Worm (Caenorhabditis elegans): Measurements from ENCODE around the gene B0024.4.

B0024.4 gene

DNA sequence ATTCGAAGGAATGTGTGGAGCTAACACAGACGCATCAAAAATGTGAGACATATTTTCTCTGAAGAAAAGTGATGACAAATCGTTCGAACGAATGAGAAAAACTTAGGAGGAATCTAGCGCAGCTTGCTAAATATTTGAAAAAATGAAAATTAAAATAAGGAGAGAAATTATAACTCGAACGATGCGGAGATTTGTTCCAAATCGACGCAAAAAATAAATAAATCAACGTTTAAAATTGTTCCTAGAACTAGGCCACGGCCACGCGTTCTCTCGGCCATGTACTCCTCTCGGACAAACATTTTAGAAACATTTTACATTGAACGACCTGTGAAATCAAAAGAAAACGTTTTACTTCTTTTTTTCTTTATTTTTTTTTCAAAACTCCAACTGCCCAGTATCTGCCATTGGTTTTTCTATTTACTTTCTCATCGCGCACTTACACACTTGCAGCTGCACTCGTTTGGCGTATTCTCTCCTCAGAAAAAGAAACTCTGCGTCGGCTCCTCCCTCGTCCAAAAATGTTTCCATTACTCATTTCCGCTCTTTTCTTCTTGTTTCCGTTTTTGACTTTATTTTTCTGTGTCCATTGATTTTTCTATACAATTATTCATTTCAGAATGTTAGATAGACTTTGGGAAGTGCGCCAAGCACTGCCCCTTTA lies 23.0 kb downstream of the B0024.4 start, which contains the start of the genes gna-1 and B0024.13 (continued):
- TF ChIP-seq dmd-4 (tag; optimal IDR thresholded peaks at IDR 0.05): no peak
- no peak for TF ChIP-seq elt-3 (tag; optimal IDR thresholded peaks at IDR 0.05)
- TF ChIP-seq nhr-12 (tag; optimal IDR thresholded peaks at IDR 0.05): no peak
- TF ChIP-seq sma-9 (GFP tag; optimal IDR thresholded peaks at IDR 0.05): peak; percentile 86
- TF ChIP-seq sma-9 (tag; optimal IDR thresholded peaks at IDR 0.05): no peak
- TF ChIP-seq R02D3.7 (tag; optimal IDR thresholded peaks at IDR 0.05): no peak
- no peak for TF ChIP-seq ztf-4 (tag; optimal IDR thresholded peaks at IDR 0.05)
- TF ChIP-seq nhr-23 (tag; optimal IDR thresholded peaks at IDR 0.05): no peak
- TF ChIP-seq lsy-2 (tag; optimal IDR thresholded peaks at IDR 0.05): no peak
- TF ChIP-seq Y55F3AM.14 (GFP tag; optimal IDR thresholded peaks at IDR 0.05): no peak
- TF ChIP-seq skn-1 (tag; optimal IDR thresholded peaks at IDR 0.05): no peak
- TF ChIP-seq fos-1 (tag; optimal IDR thresholded peaks at IDR 0.05): peak; percentile 34
- TF ChIP-seq nhr-6 (tag; optimal IDR thresholded peaks at IDR 0.05): no peak

DNA sequence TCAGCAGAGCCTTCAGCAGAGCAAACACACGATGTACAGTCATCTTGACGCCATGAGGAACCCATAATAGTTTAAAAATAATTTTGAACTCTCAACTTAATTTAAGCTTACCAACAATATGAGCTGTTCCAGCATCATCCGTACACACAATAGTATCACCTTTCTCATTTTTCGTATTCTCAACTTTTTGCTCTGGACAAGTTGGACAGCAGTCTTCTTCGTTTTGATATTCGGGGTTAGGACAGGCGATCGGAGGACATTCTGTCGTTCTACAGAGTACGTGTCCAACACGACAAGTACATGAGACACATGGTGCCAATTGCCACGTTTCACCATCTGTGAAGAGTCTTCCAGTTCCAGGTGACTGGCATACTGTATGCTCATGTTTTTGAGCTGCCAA lies 26.3 kb downstream of the B0024.4 start:
- TF ChIP-seq ztf-11 (tag; optimal IDR thresholded peaks at IDR 0.05) (no peak), blmp-1 (tag; optimal IDR thresholded peaks at IDR 0.05; ENCODE audit: insufficient read depth) (no peak), ztf-1 (GFP tag; conservative IDR thresholded peaks at IDR 0.05) (no peak), unc-39 (tag; optimal IDR thresholded peaks at IDR 0.05) (no peak), nhr-23 (tag; optimal IDR thresholded peaks at IDR 0.05) (no peak), nhr-129 (tag; optimal IDR thresholded peaks at IDR 0.05) (no peak), aly-2 (tag; optimal IDR thresholded peaks at IDR 0.05) (no peak), ceh-16 (tag; optimal IDR thresholded peaks at IDR 0.05) (no peak), egl-27 (tag; optimal IDR thresholded peaks at IDR 0.05) (no peak), sma-3 (GFP tag; optimal IDR thresholded peaks at IDR 0.05) (no peak), nhr-11 (tag; optimal IDR thresholded peaks at IDR 0.05) (no peak), nhr-21 (tag; optimal IDR thresholded peaks at IDR 0.05) (no peak), elt-3 (tag; optimal IDR thresholded peaks at IDR 0.05) (no peak), lin-39 (tag; optimal IDR thresholded peaks at IDR 0.05) (no peak), unc-62 (GFP tag; optimal IDR thresholded peaks at IDR 0.05) (no peak)

DNA sequence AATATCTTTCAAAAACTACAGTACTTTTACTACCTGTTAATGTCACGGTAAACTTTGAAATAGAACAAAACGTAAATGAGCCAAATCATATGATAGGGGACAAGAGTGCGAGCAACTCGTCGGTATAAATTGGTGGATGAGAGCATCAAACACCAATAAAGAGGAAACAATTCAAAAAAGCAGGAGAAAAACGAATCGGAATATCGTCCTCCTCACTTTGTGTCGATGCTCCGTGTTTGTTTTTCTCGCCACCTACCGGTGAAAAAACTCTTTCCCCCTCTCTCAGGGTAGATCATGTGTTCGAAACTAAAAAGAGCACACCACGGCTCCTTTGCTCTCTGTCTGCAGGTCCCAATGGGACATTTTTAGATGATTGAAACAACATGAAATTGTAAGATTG lies 30.9 kb downstream of the B0024.4 start:
- peak; percentile 8 for TF ChIP-seq F13H6.1 (tag; optimal IDR thresholded peaks at IDR 0.05)
- TF ChIP-seq ama-1 (optimal IDR thresholded peaks at IDR 0.05): no peak

DNA sequence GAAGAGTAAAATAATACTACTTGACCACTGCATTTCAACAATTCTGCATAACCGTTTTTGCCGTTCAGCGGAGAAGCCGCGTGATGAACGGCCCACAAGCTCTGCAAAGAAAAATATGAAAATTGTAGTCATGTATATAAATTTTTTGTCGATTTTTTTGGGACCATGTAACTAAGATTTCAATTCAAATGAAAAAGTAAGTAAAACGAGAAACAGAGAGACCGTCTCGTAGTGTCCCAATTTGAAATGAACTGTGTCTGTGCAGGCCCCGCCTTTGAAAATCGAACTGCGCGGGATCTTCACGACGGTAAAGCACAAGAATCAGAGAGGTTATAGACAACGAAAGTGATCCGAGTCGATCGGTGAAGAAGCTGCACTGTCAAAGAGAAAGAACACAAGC lies 34.8 kb downstream of the B0024.4 start, which contains the start of gene crm-1:
TSS of gene crm-1 (minus strand) at position 101 of the 400 bp plus-strand sequence.
- TF ChIP-seq ztf-1 (GFP tag; conservative IDR thresholded peaks at IDR 0.05) (no peak), unc-55 (GFP tag; optimal IDR thresholded peaks at IDR 0.05) (no peak), Y55F3AM.14 (GFP tag; optimal IDR thresholded peaks at IDR 0.05) (no peak)

DNA sequence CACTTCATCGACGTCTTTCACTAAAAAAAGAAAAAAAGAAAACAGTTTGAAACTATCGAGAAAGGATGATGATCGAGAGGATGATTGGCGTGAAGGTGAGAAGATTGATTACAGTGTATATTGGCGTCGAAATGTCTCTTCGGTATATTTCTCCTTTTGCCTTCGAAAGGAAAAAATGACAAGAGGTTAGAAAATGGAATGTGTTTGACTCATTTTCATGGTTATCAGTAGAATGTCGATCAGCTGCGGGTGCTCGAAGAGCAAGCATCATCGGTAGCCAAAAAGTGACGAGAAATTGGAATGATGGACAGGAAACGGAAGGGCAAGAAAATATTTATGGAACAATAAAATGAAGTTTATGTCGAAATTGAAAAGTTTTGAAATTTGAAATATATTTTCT lies 36.6 kb downstream of the B0024.4 start:
- TF ChIP-seq Y55F3AM.14 (GFP tag; optimal IDR thresholded peaks at IDR 0.05) (no peak), ztf-11 (tag; optimal IDR thresholded peaks at IDR 0.05) (no peak), crh-2 (tag; optimal IDR thresholded peaks at IDR 0.05) (no peak), fos-1 (tag; optimal IDR thresholded peaks at IDR 0.05) (peak; percentile 73), aly-2 (tag; optimal IDR thresholded peaks at IDR 0.05) (no peak), snpc-4 (tag; optimal IDR thresholded peaks at IDR 0.05) (no peak), dmd-4 (tag; optimal IDR thresholded peaks at IDR 0.05) (no peak), nhr-237 (tag; optimal IDR thresholded peaks at IDR 0.05) (no peak), F13H6.1 (tag; optimal IDR thresholded peaks at IDR 0.05) (no peak), nhr-129 (tag; optimal IDR thresholded peaks at IDR 0.05) (no peak), sma-3 (GFP tag; optimal IDR thresholded peaks at IDR 0.05) (peak; percentile 23), sma-9 (GFP tag; optimal IDR thresholded peaks at IDR 0.05) (peak; percentile 28), sma-9 (tag; optimal IDR thresholded peaks at IDR 0.05) (no peak), R02D3.7 (tag; optimal IDR thresholded peaks at IDR 0.05) (no peak), nhr-11 (tag; optimal IDR thresholded peaks at IDR 0.05) (no peak), ama-1 (optimal IDR thresholded peaks at IDR 0.05) (no peak), nhr-23 (tag; optimal IDR thresholded peaks at IDR 0.05) (no peak), nhr-21 (tag; optimal IDR thresholded peaks at IDR 0.05) (no peak)

All from whole organism, L2 larva.